Fruit fly (Drosophila melanogaster): Measurements from ENCODE around the gene Ssk.

Ssk gene

DNA sequence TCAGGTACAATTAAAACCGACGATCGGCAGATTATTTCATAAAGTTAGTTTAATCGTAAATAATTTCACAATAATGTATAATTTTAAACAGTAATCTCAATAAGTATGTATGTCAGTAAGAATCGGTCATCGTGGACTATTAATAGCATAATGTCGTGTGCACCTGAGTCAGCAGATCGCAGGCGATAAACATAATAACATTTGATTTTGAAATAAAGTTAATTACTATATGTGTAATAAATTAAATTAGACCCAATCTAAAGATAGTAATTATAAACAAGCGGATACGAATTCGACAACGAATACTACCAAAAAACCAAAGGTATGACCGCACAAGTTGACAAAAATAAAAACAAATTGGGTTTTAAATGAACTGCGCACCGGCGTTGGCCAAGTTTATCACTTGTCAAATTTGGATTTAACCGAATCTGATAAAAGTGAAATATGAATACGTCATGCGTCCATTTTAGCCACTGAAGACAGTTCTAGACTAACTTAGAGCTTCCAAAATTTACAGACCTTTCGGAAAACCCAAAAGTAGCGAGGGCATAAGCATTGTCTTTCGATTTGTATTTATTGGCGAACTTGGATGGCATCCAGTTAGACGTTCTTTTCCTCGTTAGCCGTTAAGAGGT lies 18.7 kb downstream of the Ssk start, which contains the start of gene CG6996:
Gene CG6996 (plus strand): TSS at position 585 of the 635 bp plus-strand sequence.
- TF ChIP-seq h (GFP tag; optimal IDR thresholded peaks at IDR 0.05): no peak
- no peak for TF ChIP-seq dsf (GFP tag; optimal IDR thresholded peaks at IDR 0.05; ENCODE audit: borderline replicate concordance)
- TF ChIP-seq CG9705 (GFP tag; optimal IDR thresholded peaks at IDR 0.05): no peak
- no peak for TF ChIP-seq OdsH (GFP tag; optimal IDR thresholded peaks at IDR 0.05)
- TF ChIP-seq N (GFP tag; optimal IDR thresholded peaks at IDR 0.05): no peak
- no peak for TF ChIP-seq Myc (optimal IDR thresholded peaks at IDR 0.05)
- TF ChIP-seq Hnf4 (GFP tag; optimal IDR thresholded peaks at IDR 0.05): no peak
- TF ChIP-seq foxo (GFP tag; optimal IDR thresholded peaks at IDR 0.05): no peak
- no peak for TF ChIP-seq Dif (GFP tag; optimal IDR thresholded peaks at IDR 0.05; ENCODE audit: partially characterized antibody)
- no peak for TF ChIP-seq Mio (GFP tag; optimal IDR thresholded peaks at IDR 0.05)
- no peak for TF ChIP-seq tai (GFP tag; optimal IDR thresholded peaks at IDR 0.05)

DNA sequence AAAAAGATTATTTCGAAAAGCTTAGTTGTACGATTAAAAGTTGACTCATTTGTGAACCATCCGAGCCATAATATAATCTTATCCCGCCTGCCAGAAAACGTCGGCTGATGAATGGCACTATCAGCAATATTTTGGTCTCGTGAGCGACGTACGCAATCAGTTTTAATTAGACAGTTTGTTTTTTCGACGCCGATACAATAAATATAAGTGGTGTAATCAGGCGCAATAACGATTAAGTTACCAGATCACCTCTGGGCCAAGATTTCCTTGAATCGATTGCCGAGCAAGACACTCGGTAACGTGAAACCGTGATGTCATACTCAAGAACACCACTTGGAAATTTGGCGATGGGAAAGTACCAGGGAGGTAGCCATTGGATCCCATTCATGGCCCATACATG lies 20.8 kb downstream of the Ssk start:
- TF ChIP-seq fru (GFP tag; optimal IDR thresholded peaks at IDR 0.05): no peak
- TF ChIP-seq sage (GFP tag; optimal IDR thresholded peaks at IDR 0.05): no peak
- TF ChIP-seq tai (GFP tag; optimal IDR thresholded peaks at IDR 0.05): no peak
- TF ChIP-seq h (GFP tag; optimal IDR thresholded peaks at IDR 0.05): peak; percentile 64
- TF ChIP-seq Vsx2 (GFP tag; optimal IDR thresholded peaks at IDR 0.05; ENCODE audit: partially characterized antibody): no peak
- no peak for TF ChIP-seq Hr83 (GFP tag; optimal IDR thresholded peaks at IDR 0.05; ENCODE audit: poor library complexity, severe bottlenecking)
- no peak for TF ChIP-seq Rel (GFP tag; optimal IDR thresholded peaks at IDR 0.05)
- peak; percentile 73 for TF ChIP-seq Rel (tag; optimal IDR thresholded peaks at IDR 0.05)
- TF ChIP-seq woc (GFP tag; optimal IDR thresholded peaks at IDR 0.05): no peak

DNA sequence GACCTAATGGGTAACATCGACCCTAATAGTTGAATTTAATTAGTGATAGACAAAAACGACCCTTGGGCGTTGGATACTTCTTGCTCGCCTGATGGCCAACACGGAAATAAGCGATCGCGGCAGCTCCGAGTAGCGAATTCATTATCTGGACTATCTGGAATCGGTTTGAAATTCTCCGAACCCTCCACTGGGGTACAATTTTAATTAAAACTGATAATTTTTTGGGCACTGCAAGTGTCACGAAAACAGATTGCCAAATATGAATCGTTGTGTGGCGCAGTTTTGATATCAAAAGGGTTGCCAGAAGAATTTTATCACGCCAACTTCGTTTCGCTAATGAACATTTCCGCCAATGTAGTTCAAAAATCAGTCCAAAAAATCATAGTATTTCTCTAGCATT lies 21.6 kb downstream of the Ssk start:
- TF ChIP-seq Hnf4 (GFP tag; optimal IDR thresholded peaks at IDR 0.05): no peak
- TF ChIP-seq CrebA (GFP tag; optimal IDR thresholded peaks at IDR 0.05; ENCODE audit: borderline replicate concordance): no peak
- no peak for TF ChIP-seq Vsx2 (GFP tag; optimal IDR thresholded peaks at IDR 0.05; ENCODE audit: partially characterized antibody)
- TF ChIP-seq Dif (GFP tag; optimal IDR thresholded peaks at IDR 0.05; ENCODE audit: partially characterized antibody): no peak
- no peak for TF ChIP-seq Dfd (GFP tag; optimal IDR thresholded peaks at IDR 0.05)
- TF ChIP-seq br (GFP tag; optimal IDR thresholded peaks at IDR 0.05): no peak
- no peak for TF ChIP-seq Sp1 (GFP tag; optimal IDR thresholded peaks at IDR 0.05)
- no peak for TF ChIP-seq sage (GFP tag; optimal IDR thresholded peaks at IDR 0.05)
- TF ChIP-seq Abd-B (GFP tag; optimal IDR thresholded peaks at IDR 0.05): no peak
- TF ChIP-seq Hr78 (GFP tag; optimal IDR thresholded peaks at IDR 0.05): no peak
- TF ChIP-seq jim (GFP tag; optimal IDR thresholded peaks at IDR 0.05): no peak
- TF ChIP-seq OdsH (GFP tag; optimal IDR thresholded peaks at IDR 0.05): no peak
- no peak for TF ChIP-seq dmrt93B (GFP tag; optimal IDR thresholded peaks at IDR 0.05)
- no peak for TF ChIP-seq rgr (GFP tag; optimal IDR thresholded peaks at IDR 0.05)
- no peak for TF ChIP-seq pan (optimal IDR thresholded peaks at IDR 0.05)
- TF ChIP-seq psq (GFP tag; optimal IDR thresholded peaks at IDR 0.05): no peak
- no peak for TF ChIP-seq usp (GFP tag; optimal IDR thresholded peaks at IDR 0.05)
- TF ChIP-seq Myc (optimal IDR thresholded peaks at IDR 0.05): no peak
- TF ChIP-seq dl (GFP tag; optimal IDR thresholded peaks at IDR 0.05; ENCODE audit: insufficient read depth in 1 of 2, partially characterized antibody in 2 of 2): no peak

DNA sequence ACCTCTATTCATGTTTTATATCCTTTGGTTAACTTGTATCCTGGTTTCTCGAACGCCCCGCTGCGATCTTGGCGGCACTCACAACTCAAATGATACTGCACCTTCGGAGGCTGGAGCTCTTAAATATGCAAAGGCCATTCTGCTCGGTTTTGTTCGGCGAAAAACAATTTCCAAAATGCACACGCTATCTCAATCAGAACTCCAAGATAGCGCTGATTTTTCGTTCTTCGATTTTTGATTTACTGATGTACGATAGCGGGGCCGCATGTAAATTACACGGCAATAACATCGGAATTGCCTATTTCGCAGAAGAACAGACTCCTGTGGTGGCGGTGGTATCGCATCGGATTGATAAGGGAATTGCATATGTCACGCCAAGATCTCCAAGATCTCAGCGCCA lies 23.7 kb downstream of the Ssk start, which contains the start of gene CG7017:
Gene CG7017 (minus strand): TSS at position 101 of the 400 bp plus-strand sequence.
- TF ChIP-seq lola (GFP tag; optimal IDR thresholded peaks at IDR 0.05) (no peak), CG9705 (GFP tag; optimal IDR thresholded peaks at IDR 0.05) (no peak), CrebA (GFP tag; optimal IDR thresholded peaks at IDR 0.05; ENCODE audit: borderline replicate concordance) (no peak), HLH106 (tag; optimal IDR thresholded peaks at IDR 0.05) (no peak), rgr (GFP tag; optimal IDR thresholded peaks at IDR 0.05) (no peak), Dfd (GFP tag; optimal IDR thresholded peaks at IDR 0.05) (no peak), CG32264 (GFP tag; optimal IDR thresholded peaks at IDR 0.05) (no peak)

All from whole organism, wandering third instar larva.